Worm (Caenorhabditis elegans) whole organism, mixed stage, embryonic: Measurements from ENCODE around the gene ccd-5.

ENCODE experiments used
- M03D4.4 ChIP-seq: sonication (generic microtip); optimal IDR thresholded peaks from 2 replicates; lab custom pipeline; 2017; ENCODE audit warnings: mild to moderate bottlenecking, missing genetic modification characterization, missing compliant biosample characterization
- bed-3 ChIP-seq: fragments of 200-800 bp; sonication (Bioruptor generic); optimal IDR thresholded peaks from 3 replicates; lab custom pipeline; 2018; ENCODE audit warnings: mild to moderate bottlenecking, missing genetic modification characterization, moderate library complexity, missing compliant biosample characterization
- blmp-1 ChIP-seq: fragments of 150-350 bp; optimal IDR thresholded peaks from 2 replicates; lab custom pipeline; 2014; ENCODE audit warnings: missing biosample characterization, missing genetic modification characterization
- ceh-39 ChIP-seq: fragments of 150-350 bp; optimal IDR thresholded peaks from 2 replicates; lab custom pipeline; 2014; ENCODE audit warnings: missing biosample characterization, missing genetic modification characterization
- ceh-43 ChIP-seq: fragments of 200-800 bp; sonication (Bioruptor generic); optimal IDR thresholded peaks from 2 replicates; lab custom pipeline; 2018; ENCODE audit warnings: mild to moderate bottlenecking, missing genetic modification characterization, moderate library complexity, missing compliant biosample characterization
- ceh-83 ChIP-seq: fragments of 200-800 bp; sonication (Bioruptor generic); optimal IDR thresholded peaks from 2 replicates; lab custom pipeline; 2018; ENCODE audit warnings: mild to moderate bottlenecking, missing genetic modification characterization, missing compliant biosample characterization
- ces-1 ChIP-seq: fragments of 150-350 bp; optimal IDR thresholded peaks from 2 replicates; lab custom pipeline; 2014; ENCODE audit warnings: missing biosample characterization, missing genetic modification reagents, missing genetic modification characterization
- cnd-1 ChIP-seq: fragments of 200-800 bp; sonication (Bioruptor generic); optimal IDR thresholded peaks from 2 replicates; lab custom pipeline; 2018; ENCODE audit warnings: mild to moderate bottlenecking, missing genetic modification characterization, missing compliant biosample characterization
- drap-1 ChIP-seq: fragments of 200-800 bp; sonication (Bioruptor generic); optimal IDR thresholded peaks from 3 replicates; lab custom pipeline; 2018; ENCODE audit warnings: mild to moderate bottlenecking, missing genetic modification characterization, missing compliant biosample characterization
- elt-1 ChIP-seq: sonication (generic microtip); optimal IDR thresholded peaks from 2 replicates; lab custom pipeline; 2017; ENCODE audit warnings: missing genetic modification characterization, mild to moderate bottlenecking, missing compliant biosample characterization, antibody characterized with exemption, moderate library complexity, borderline replicate concordance; ENCODE audit not compliant: insufficient read depth
- elt-3 ChIP-seq: fragments of 150-350 bp; optimal IDR thresholded peaks from 2 replicates; lab custom pipeline; 2014; ENCODE audit warnings: missing biosample characterization, missing genetic modification characterization
- flh-1 ChIP-seq: fragments of 200-800 bp; sonication (Bioruptor generic); optimal IDR thresholded peaks from 2 replicates; lab custom pipeline; 2018; ENCODE audit warnings: mild to moderate bottlenecking, missing genetic modification characterization, moderate library complexity, missing compliant biosample characterization
- ham-2 ChIP-seq: fragments of 200-800 bp; sonication (Bioruptor generic); optimal IDR thresholded peaks from 2 replicates; lab custom pipeline; 2018; ENCODE audit warnings: mild to moderate bottlenecking, missing genetic modification characterization, missing compliant biosample characterization
- hlh-1 ChIP-seq: fragments of 150-350 bp; optimal IDR thresholded peaks from 2 replicates; lab custom pipeline; 2014; ENCODE audit warnings: missing biosample characterization, missing genetic modification reagents, missing genetic modification characterization
- lin-13 ChIP-seq: fragments of 150-350 bp; optimal IDR thresholded peaks from 2 replicates; lab custom pipeline; 2014; ENCODE audit warnings: missing biosample characterization, missing genetic modification characterization
- lin-32 ChIP-seq: fragments of 200-800 bp; sonication (Bioruptor generic); optimal IDR thresholded peaks from 2 replicates; lab custom pipeline; 2018; ENCODE audit warnings: mild to moderate bottlenecking, missing genetic modification characterization, missing compliant biosample characterization
- lsy-2 ChIP-seq: fragments of 150-350 bp; optimal IDR thresholded peaks from 2 replicates; lab custom pipeline; 2014; ENCODE audit warnings: missing biosample characterization, missing genetic modification characterization
- mep-1 ChIP-seq: fragments of 150-350 bp; optimal IDR thresholded peaks from 2 replicates; lab custom pipeline; 2017; ENCODE audit warnings: missing biosample characterization, missing genetic modification reagents, missing genetic modification characterization, inconsistent platforms
- mls-2 ChIP-seq: sonication (generic microtip); optimal IDR thresholded peaks from 2 replicates; lab custom pipeline; 2016; ENCODE audit warnings: mild to moderate bottlenecking, missing genetic modification characterization, moderate library complexity, missing compliant biosample characterization
- nhr-12 ChIP-seq: fragments of 150-350 bp; optimal IDR thresholded peaks from 2 replicates; lab custom pipeline; 2014; ENCODE audit warnings: missing biosample characterization, missing genetic modification characterization
- nhr-2 ChIP-seq: fragments of 150-350 bp; optimal IDR thresholded peaks from 2 replicates; lab custom pipeline; 2014; ENCODE audit warnings: missing biosample characterization, missing genetic modification characterization
- nhr-237 ChIP-seq: fragments of 150-350 bp; optimal IDR thresholded peaks from 2 replicates; lab custom pipeline; 2014; ENCODE audit warnings: missing biosample characterization, missing genetic modification characterization
- nhr-76 ChIP-seq: sonication (generic microtip); optimal IDR thresholded peaks from 2 replicates; lab custom pipeline; 2017; ENCODE audit warnings: missing biosample characterization, missing genetic modification characterization
- sem-2 ChIP-seq: fragments of 200-800 bp; sonication (Bioruptor generic); optimal IDR thresholded peaks from 2 replicates; lab custom pipeline; 2018; ENCODE audit warnings: mild to moderate bottlenecking, missing genetic modification characterization, missing compliant biosample characterization
- snpc-4 ChIP-seq: fragments of 150-350 bp; optimal IDR thresholded peaks from 2 replicates; lab custom pipeline; 2014; ENCODE audit warnings: missing biosample characterization, missing genetic modification characterization
- sptf-1 ChIP-seq: sonication (generic microtip); optimal IDR thresholded peaks from 2 replicates; lab custom pipeline; 2017; ENCODE audit warnings: mild to moderate bottlenecking, missing genetic modification characterization, moderate library complexity, missing compliant biosample characterization
- unc-120 ChIP-seq: sonication (generic microtip); optimal IDR thresholded peaks from 2 replicates; lab custom pipeline; 2017; ENCODE audit warnings: missing genetic modification characterization, missing compliant biosample characterization; ENCODE audit not compliant: poor library complexity, severe bottlenecking
- unc-39 ChIP-seq: fragments of 150-350 bp; optimal IDR thresholded peaks from 2 replicates; lab custom pipeline; 2014; ENCODE audit warnings: missing biosample characterization, missing genetic modification characterization
- unc-62 ChIP-seq: fragments of 150-350 bp; optimal IDR thresholded peaks from 2 replicates; lab custom pipeline; 2014; ENCODE audit warnings: missing biosample characterization, missing genetic modification reagents, missing genetic modification characterization
- zip-8 ChIP-seq: fragments of 150-350 bp; optimal IDR thresholded peaks from 2 replicates; lab custom pipeline; 2014; ENCODE audit warnings: missing biosample characterization, missing genetic modification characterization

Gene ccd-5

ce11 chrX:2559979-2560378, 12.5 kb downstream of the ccd-5 start, which contains the start of gene F52H2.5:
F52H2.5 (minus strand) TSS chrX:2560079.
- TF ChIP-seq ham-2 (GFP tag; lab: Kevin White, UChicago) (no peak), lin-32 (no peak), unc-39 (tag; lab: Kevin White, UChicago) (no peak), nhr-76 (tag; lab: Kevin White, UChicago) (no peak), nhr-12 (tag; lab: Kevin White, UChicago) (no peak), ceh-39 (tag; lab: Kevin White, UChicago) (no peak), elt-3 (no peak), cnd-1 (tag; lab: Kevin White, UChicago) (no peak), flh-1 (GFP tag; lab: Kevin White, UChicago) (no peak), blmp-1 (no peak), bed-3 (GFP tag; lab: Kevin White, UChicago) (no peak), lsy-2 (no peak)
- TF ChIP-seq, all 35 proteins: peak for 0

- TF ChIP-seq hlh-1 (peak; percentile 33), nhr-2 (tag; lab: Kevin White, UChicago) (no peak)
Measured at ce11 chrX:2559399-2559798, 13.1 kb downstream of the ccd-5 start.

ce11 chrX:2553433-2553860, 19.0 kb downstream of the ccd-5 start:
- TF ChIP-seq cnd-1 (tag; lab: Kevin White, UChicago) (peak; percentile 17), ceh-83 (GFP tag; lab: Kevin White, UChicago) (peak; percentile 40), mep-1 (tag; lab: Kevin White, UChicago) (peak; percentile 25), sptf-1 (peak; percentile 80), blmp-1 (peak; percentile 61), drap-1 (GFP tag; lab: Kevin White, UChicago) (peak; percentile 61), nhr-237 (peak; percentile 12), elt-3 (no peak), lin-32 (no peak), unc-120 (tag; lab: Kevin White, UChicago) (peak; percentile 62), bed-3 (GFP tag; lab: Kevin White, UChicago) (peak; percentile 36), mls-2 (tag; lab: Kevin White, UChicago) (peak; percentile 67), sem-2 (GFP tag; lab: Kevin White, UChicago) (peak; percentile 18), ces-1 (GFP tag; lab: Kevin White, UChicago) (peak; percentile 22), ceh-39 (tag; lab: Kevin White, UChicago) (no peak), ham-2 (GFP tag; lab: Kevin White, UChicago) (peak; percentile 73), elt-1 (tag; lab: Kevin White, UChicago) (no peak), ceh-43 (peak; percentile 48), unc-62 (GFP tag; lab: Kevin White, UChicago) (peak; percentile 29), flh-1 (GFP tag; lab: Kevin White, UChicago) (peak; percentile 11), lin-13 (tag; lab: Kevin White, UChicago) (no peak), nhr-2 (tag; lab: Kevin White, UChicago) (peak; percentile 72)

ce11 chrX:2552210-2552674, 20.2 kb downstream of the ccd-5 start, which contains the start of gene aat-3:
aat-3 (plus strand) TSS chrX:2552260.
- TF ChIP-seq mep-1 (tag; lab: Kevin White, UChicago) (peak; percentile 16), mls-2 (tag; lab: Kevin White, UChicago) (peak; percentile 71), cnd-1 (tag; lab: Kevin White, UChicago) (peak; percentile 10), nhr-2 (tag; lab: Kevin White, UChicago) (peak; percentile 88), lin-32 (no peak), drap-1 (GFP tag; lab: Kevin White, UChicago) (peak; percentile 49), zip-8 (no peak), sptf-1 (peak; percentile 40), M03D4.4 (tag; lab: Kevin White, UChicago) (no peak), unc-120 (tag; lab: Kevin White, UChicago) (peak; percentile 8)

- no peak for TF ChIP-seq M03D4.4 (tag; lab: Kevin White, UChicago)
- no peak for TF ChIP-seq blmp-1
- TF ChIP-seq mls-2 (tag; lab: Kevin White, UChicago), result no peak
- TF ChIP-seq mep-1 (tag; lab: Kevin White, UChicago), result no peak
- no peak for TF ChIP-seq nhr-12 (tag; lab: Kevin White, UChicago)
- TF ChIP-seq lin-13 (tag; lab: Kevin White, UChicago), result no peak
- no peak for TF ChIP-seq bed-3 (GFP tag; lab: Kevin White, UChicago)
- TF ChIP-seq drap-1 (GFP tag; lab: Kevin White, UChicago), result no peak
- no peak for TF ChIP-seq elt-1 (tag; lab: Kevin White, UChicago)
- no peak for TF ChIP-seq nhr-76 (tag; lab: Kevin White, UChicago)
- TF ChIP-seq ham-2 (GFP tag; lab: Kevin White, UChicago), result no peak
- TF ChIP-seq snpc-4 (tag; lab: Kevin White, UChicago), result no peak
- TF ChIP-seq sem-2 (GFP tag; lab: Kevin White, UChicago), result no peak
- TF ChIP-seq flh-1 (GFP tag; lab: Kevin White, UChicago), result no peak
Measured at ce11 chrX:2551450-2551849, 21.0 kb downstream of the ccd-5 start.
